Fruit fly (Drosophila melanogaster): ENCODE measurements around the gene CG33169.

DNA sequence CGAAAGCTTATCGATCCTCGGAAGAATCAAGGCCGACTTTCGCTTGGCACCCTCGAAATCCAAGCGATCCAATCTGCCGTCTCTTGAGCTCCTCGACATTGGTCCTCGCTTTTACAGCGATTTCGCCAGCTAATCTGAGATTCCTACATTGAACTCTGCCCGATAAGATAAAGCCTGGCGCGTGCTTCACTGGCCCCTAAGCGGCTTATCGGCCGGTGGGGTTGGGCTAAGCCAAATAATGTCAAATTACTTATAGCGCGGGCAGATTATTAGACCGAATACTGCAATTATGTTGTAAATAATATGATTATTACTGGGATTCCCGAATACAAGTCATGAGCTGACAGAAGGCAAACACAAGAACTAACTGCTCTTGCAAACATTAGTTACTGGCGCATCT is 26.4 kb downstream of the CG33169 start:
- TF ChIP-seq psq (optimal IDR thresholded peaks at IDR 0.05) (no peak), pan (optimal IDR thresholded peaks at IDR 0.05) (no peak), CG8478 (optimal IDR thresholded peaks at IDR 0.05) (no peak), Dll (optimal IDR thresholded peaks at IDR 0.05) (no peak)
